Comparison of ENCODE assay signal across 6 fruit fly cellular contexts in genomic region chr3L:685441-685804, dm6.
A peak's percentile ranks its signal among the peaks of the same experiment; 100 is the strongest.
TF ChIP-seq lines count a peak whose summit lies in the region.

Gene ebd1, minus strand, starts transcription at chr3L:685549.

- TF ChIP-seq CTCF in whole organism, embryonic (GFP tag; optimal IDR thresholded peaks at IDR 0.05; lab: Kevin White, UChicago), result peak; percentile 33

TF ChIP-seq in whole organism, 6 proteins besides CTCF, POLR2A, EP300 and RAD21:
- TF ChIP-seq EcR (GFP tag; optimal IDR thresholded peaks at IDR 0.05; lab: Kevin White, UChicago) (no peak), Dll (optimal IDR thresholded peaks at IDR 0.05; lab: Kevin White, UChicago) (peak; percentile 26)

TF ChIP-seq in whole organism, adult, 20 proteins besides CTCF, POLR2A, EP300 and RAD21 (continues in another document):
- TF ChIP-seq CG33017 (tag; optimal IDR thresholded peaks at IDR 0.05; lab: Kevin White, UChicago), result no peak
- TF ChIP-seq CG5204 (GFP tag; optimal IDR thresholded peaks at IDR 0.05; lab: Kevin White, UChicago), result no peak
- no peak for TF ChIP-seq CG1620 (GFP tag; optimal IDR thresholded peaks at IDR 0.05; lab: Kevin White, UChicago)
- no peak for TF ChIP-seq CG7101 (tag; optimal IDR thresholded peaks at IDR 0.05; lab: Kevin White, UChicago)
- TF ChIP-seq Clk (GFP tag; optimal IDR thresholded peaks at IDR 0.05; lab: Kevin White, UChicago), result no peak
- TF ChIP-seq cic (GFP tag; optimal IDR thresholded peaks at IDR 0.05; lab: Kevin White, UChicago), result no peak
- no peak for TF ChIP-seq kay (GFP tag; lab: Kevin White, UChicago; ENCODE audit: borderline replicate concordance)
- no peak for TF ChIP-seq cnc (optimal IDR thresholded peaks at IDR 0.05; lab: Kevin White, UChicago)
- TF ChIP-seq Hr96 (GFP tag; optimal IDR thresholded peaks at IDR 0.05; lab: Kevin White, UChicago), result no peak
- TF ChIP-seq Crg-1 (GFP tag; optimal IDR thresholded peaks at IDR 0.05; lab: Kevin White, UChicago), result no peak
- TF ChIP-seq tj (GFP tag; optimal IDR thresholded peaks at IDR 0.05; lab: Kevin White, UChicago), result peak; percentile 31
- TF ChIP-seq CG14711 (tag; optimal IDR thresholded peaks at IDR 0.05; lab: Kevin White, UChicago), result peak; percentile 52
- TF ChIP-seq pad (GFP tag; optimal IDR thresholded peaks at IDR 0.05; lab: Kevin White, UChicago), result peak; percentile 30
- TF ChIP-seq CG12768 (GFP tag; optimal IDR thresholded peaks at IDR 0.05; lab: Kevin White, UChicago), result no peak
- no peak for TF ChIP-seq CG7045 (GFP tag; optimal IDR thresholded peaks at IDR 0.05; lab: Kevin White, UChicago)
- peak; percentile 92 for TF ChIP-seq ovo (GFP tag; optimal IDR thresholded peaks at IDR 0.05; lab: Kevin White, UChicago)
- no peak for TF ChIP-seq bab1 (GFP tag; optimal IDR thresholded peaks at IDR 0.05; lab: Kevin White, UChicago)
- no peak for TF ChIP-seq toe (GFP tag; optimal IDR thresholded peaks at IDR 0.05; lab: Kevin White, UChicago)
- TF ChIP-seq CG11617 (GFP tag; optimal IDR thresholded peaks at IDR 0.05; lab: Kevin White, UChicago), result no peak

TF ChIP-seq in whole organism, embryonic, 481 proteins besides CTCF, POLR2A, EP300 and RAD21 (continues in another document):
- TF ChIP-seq gsb (GFP tag; IDR thresholded peaks at IDR 0.05; lab: Robert Waterston, UW) (no peak), CG13894 (tag; optimal IDR thresholded peaks at IDR 0.05; lab: Kevin White, UChicago) (peak; percentile 17), crc (GFP tag; optimal IDR thresholded peaks at IDR 0.05; lab: Kevin White, UChicago) (no peak), lmd (GFP tag; IDR thresholded peaks at IDR 0.05; lab: Robert Waterston, UW) (no peak), Blimp-1 (GFP tag; optimal IDR thresholded peaks at IDR 0.05; lab: Kevin White, UChicago) (peak; percentile 52), CG15479 (GFP tag; optimal IDR thresholded peaks at IDR 0.05; lab: Kevin White, UChicago) (peak; percentile 95), Pdp1 (GFP tag; optimal IDR thresholded peaks at IDR 0.05; lab: Kevin White, UChicago) (peak in 1 of 2 experiments; percentile 60), nerfin-1 (tag; optimal IDR thresholded peaks at IDR 0.05; lab: Kevin White, UChicago) (peak; percentile 50), Sry-β (GFP tag; optimal IDR thresholded peaks at IDR 0.05; lab: Kevin White, UChicago) (no peak), CG16815 (GFP tag; optimal IDR thresholded peaks at IDR 0.05; lab: Kevin White, UChicago) (no peak), yki (optimal IDR thresholded peaks at IDR 0.05; lab: Kevin White, UChicago) (peak; percentile 8), gcm (GFP tag; optimal IDR thresholded peaks at IDR 0.05; lab: Kevin White, UChicago) (peak; percentile 6), tio (GFP tag; optimal IDR thresholded peaks at IDR 0.05; lab: Kevin White, UChicago) (no peak), Med (GFP tag; lab: Kevin White, UChicago) (peak; percentile 76), CG2129 (GFP tag; IDR thresholded peaks at IDR 0.05; lab: Robert Waterston, UW; ENCODE audit: partially characterized antibody) (no peak), CG4424 (GFP tag; optimal IDR thresholded peaks at IDR 0.05; lab: Kevin White, UChicago) (no peak), CG17359 (tag; optimal IDR thresholded peaks at IDR 0.05; lab: Kevin White, UChicago) (no peak), crp (GFP tag; optimal IDR thresholded peaks at IDR 0.05; lab: Kevin White, UChicago) (peak in 1 of 2 experiments; percentile 75), Ets65A (GFP tag; lab: Kevin White, UChicago) (peak; percentile 78)

TF ChIP-seq in whole organism, prepupa, 60 proteins besides CTCF, POLR2A, EP300 and RAD21:
- TF ChIP-seq Blimp-1 (GFP tag; optimal IDR thresholded peaks at IDR 0.05; lab: Kevin White, UChicago), result no peak
- no peak for TF ChIP-seq fkh (GFP tag; optimal IDR thresholded peaks at IDR 0.05; lab: Kevin White, UChicago)
- no peak for TF ChIP-seq Hr4 (GFP tag; optimal IDR thresholded peaks at IDR 0.05; lab: Kevin White, UChicago)
- peak; percentile 36 for TF ChIP-seq Eip78C (GFP tag; lab: Kevin White, UChicago)
- TF ChIP-seq svp (GFP tag; lab: Kevin White, UChicago), result peak; percentile 84
- TF ChIP-seq Ets96B (tag; optimal IDR thresholded peaks at IDR 0.05; lab: Kevin White, UChicago), result no peak
- no peak for TF ChIP-seq Sox102F (GFP tag; optimal IDR thresholded peaks at IDR 0.05; lab: Kevin White, UChicago)
- TF ChIP-seq CG1621 (tag; optimal IDR thresholded peaks at IDR 0.05; lab: Kevin White, UChicago), result peak; percentile 16
- peak; percentile 16 for TF ChIP-seq CG3919 (GFP tag; optimal IDR thresholded peaks at IDR 0.05; lab: Kevin White, UChicago)
- peak; percentile 3 for TF ChIP-seq CG16779 (tag; optimal IDR thresholded peaks at IDR 0.05; lab: Kevin White, UChicago)
- TF ChIP-seq CG10631 (GFP tag; optimal IDR thresholded peaks at IDR 0.05; lab: Kevin White, UChicago), result no peak

TF ChIP-seq in whole organism, pupa, 21 proteins besides CTCF, POLR2A, EP300 and RAD21:
- TF ChIP-seq CG9948 (tag; optimal IDR thresholded peaks at IDR 0.05; lab: Kevin White, UChicago), result no peak
- TF ChIP-seq CG4496 (GFP tag; IDR thresholded peaks at IDR 0.05; lab: Robert Waterston, UW), result peak; percentile 44; the same call in 2 of the 3 replicates

TF ChIP-seq in whole organism, wandering third instar larva, 38 proteins besides CTCF, POLR2A, EP300 and RAD21:
- TF ChIP-seq Vsx2 (GFP tag; optimal IDR thresholded peaks at IDR 0.05; lab: Kevin White, UChicago; ENCODE audit: partially characterized antibody) (peak; percentile 63), Myc (optimal IDR thresholded peaks at IDR 0.05; lab: Kevin White, UChicago) (no peak), dl (GFP tag; optimal IDR thresholded peaks at IDR 0.05; lab: Kevin White, UChicago; ENCODE audit: insufficient read depth in 1 of 2, partially characterized antibody in 2 of 2) (peak in 1 of 2 experiments; percentile 32), Dif (GFP tag; optimal IDR thresholded peaks at IDR 0.05; lab: Kevin White, UChicago; ENCODE audit: partially characterized antibody) (peak; percentile 90)
